Worm (Caenorhabditis elegans) whole organism, late embryonic: ENCODE results near the gene F53A2.9.

Experiments
- C08G9.2 ChIP-seq: sonication (generic microtip); optimal IDR thresholded peaks from 2 replicates; lab custom pipeline; 2016; ENCODE audit warnings: mild to moderate bottlenecking, missing genetic modification characterization, moderate library complexity, missing compliant biosample characterization
- C38D4.7 ChIP-seq: fragments of 200-800 bp; sonication (Bioruptor generic); optimal IDR thresholded peaks from 2 replicates; lab custom pipeline; 2018; ENCODE audit warnings: mild to moderate bottlenecking, missing genetic modification characterization, moderate library complexity, missing compliant biosample characterization
- K02D7.2 ChIP-seq: sonication (generic microtip); optimal IDR thresholded peaks from 2 replicates; lab custom pipeline; 2017; ENCODE audit warnings: mild to moderate bottlenecking, missing genetic modification characterization, missing compliant biosample characterization
- ceh-14 ChIP-seq: sonication (generic microtip); optimal IDR thresholded peaks from 2 replicates; lab custom pipeline; 2016; ENCODE audit warnings: missing genotype, missing genetic modification characterization, missing compliant biosample characterization
- ceh-19 ChIP-seq: fragments of 200-800 bp; sonication (Bioruptor generic); optimal IDR thresholded peaks from 2 replicates; lab custom pipeline; 2018; ENCODE audit warnings: mild to moderate bottlenecking, missing genetic modification characterization, missing compliant biosample characterization
- ceh-22 ChIP-seq: sonication (generic microtip); optimal IDR thresholded peaks from 2 replicates; lab custom pipeline; 2017; ENCODE audit warnings: missing biosample characterization, missing genetic modification characterization
- ceh-24 ChIP-seq: sonication (generic microtip); optimal IDR thresholded peaks from 2 replicates; lab custom pipeline; 2016; ENCODE audit warnings: mild to moderate bottlenecking, missing genetic modification characterization, missing compliant biosample characterization
- ceh-31 ChIP-seq: sonication (generic microtip); optimal IDR thresholded peaks from 2 replicates; lab custom pipeline; 2016; ENCODE audit warnings: missing genetic modification characterization, missing compliant biosample characterization
- ceh-45 ChIP-seq: fragments of 200-800 bp; sonication (Bioruptor generic); IDR thresholded peaks from 2 replicates; pipeline ENCODE4 v1.3.6; 2022; ENCODE audit warnings: missing genetic modification reagents, missing genetic modification characterization, missing compliant biosample characterization
- ceh-48 ChIP-seq: sonication (generic microtip); optimal IDR thresholded peaks from 2 replicates; lab custom pipeline; 2016; ENCODE audit warnings: missing genetic modification characterization, inconsistent platforms, missing compliant biosample characterization
- elt-2 ChIP-seq: sonication (generic microtip); optimal IDR thresholded peaks from 2 replicates; lab custom pipeline; 2016; ENCODE audit warnings: missing genetic modification reagents, missing genetic modification characterization, missing compliant biosample characterization
- fkh-10 ChIP-seq: fragments of 150-350 bp; optimal IDR thresholded peaks from 2 replicates; lab custom pipeline; 2014; ENCODE audit warnings: missing biosample characterization, missing genetic modification reagents, missing genetic modification characterization
- fkh-6 ChIP-seq: sonication (generic microtip); optimal IDR thresholded peaks from 2 replicates; lab custom pipeline; 2016; ENCODE audit warnings: missing genetic modification characterization, missing compliant biosample characterization
- hlh-13 ChIP-seq: fragments of 200-800 bp; sonication (Bioruptor generic); optimal IDR thresholded peaks from 2 replicates; lab custom pipeline; 2018; ENCODE audit warnings: mild to moderate bottlenecking, missing genetic modification characterization, missing compliant biosample characterization
- hlh-15 ChIP-seq: sonication (generic microtip); optimal IDR thresholded peaks from 2 replicates; lab custom pipeline; 2016; ENCODE audit warnings: missing genetic modification characterization, missing compliant biosample characterization
- hlh-8 ChIP-seq: sonication (generic microtip); optimal IDR thresholded peaks from 2 replicates; lab custom pipeline; 2016; ENCODE audit warnings: missing genotype, missing genetic modification characterization, missing compliant biosample characterization
- lim-6 ChIP-seq: sonication (generic microtip); optimal IDR thresholded peaks from 2 replicates; lab custom pipeline; 2016; ENCODE audit warnings: missing genetic modification characterization, missing compliant biosample characterization
- lin-11 ChIP-seq: fragments of 200-800 bp; sonication (Bioruptor generic); optimal IDR thresholded peaks from 2 replicates; lab custom pipeline; 2018; ENCODE audit warnings: mild to moderate bottlenecking, missing genetic modification characterization, missing compliant biosample characterization
- nfya-1 ChIP-seq: sonication (generic microtip); optimal IDR thresholded peaks from 2 replicates; lab custom pipeline; 2017; ENCODE audit warnings: missing genetic modification characterization, mild to moderate bottlenecking, missing compliant biosample characterization, antibody characterized with exemption, moderate library complexity
- nhr-11 ChIP-seq: fragments of 150-350 bp; optimal IDR thresholded peaks from 2 replicates; lab custom pipeline; 2014; ENCODE audit warnings: missing biosample characterization, missing genetic modification characterization
- nhr-232 ChIP-seq: sonication (generic microtip); optimal IDR thresholded peaks from 2 replicates; lab custom pipeline; 2016; ENCODE audit warnings: missing genetic modification characterization, missing compliant biosample characterization
- pag-3 ChIP-seq: sonication (generic microtip); optimal IDR thresholded peaks from 2 replicates; lab custom pipeline; 2016; ENCODE audit warnings: missing compliant biosample characterization, missing genetic modification characterization, borderline replicate concordance
- pat-9 ChIP-seq: fragments of 200-800 bp; sonication (Bioruptor generic); optimal IDR thresholded peaks from 2 replicates; lab custom pipeline; 2018; ENCODE audit warnings: mild to moderate bottlenecking, missing genetic modification characterization, moderate library complexity, missing compliant biosample characterization
- pqm-1 ChIP-seq: sonication (generic microtip); optimal IDR thresholded peaks from 2 replicates; lab custom pipeline; 2016; ENCODE audit warnings: missing genetic modification characterization, missing compliant biosample characterization
- ref-2 ChIP-seq: sonication (generic microtip); optimal IDR thresholded peaks from 2 replicates; lab custom pipeline; 2016; ENCODE audit warnings: missing genetic modification characterization, missing compliant biosample characterization
- rnt-1 ChIP-seq: sonication (generic microtip); optimal IDR thresholded peaks from 2 replicates; lab custom pipeline; 2016; ENCODE audit warnings: missing genetic modification characterization, missing compliant biosample characterization
- sdc-2 ChIP-seq: sonication (generic microtip); optimal IDR thresholded peaks from 2 replicates; lab custom pipeline; 2016; ENCODE audit warnings: missing genotype, missing genetic modification characterization, missing compliant biosample characterization
- sox-2 ChIP-seq: fragments of 200-800 bp; sonication (Bioruptor generic); IDR thresholded peaks from 2 replicates; pipeline ENCODE4 v1.3.6; 2022; ENCODE audit warnings: missing genetic modification reagents, missing genetic modification characterization, missing compliant biosample characterization
- sox-4 ChIP-seq: sonication (generic microtip); optimal IDR thresholded peaks from 2 replicates; lab custom pipeline; 2017; ENCODE audit warnings: mild to moderate bottlenecking, missing genetic modification characterization, inconsistent platforms, missing compliant biosample characterization
- tbx-2 ChIP-seq: sonication (generic microtip); optimal IDR thresholded peaks from 2 replicates; lab custom pipeline; 2016; ENCODE audit warnings: missing genetic modification characterization, missing compliant biosample characterization
- tbx-7 ChIP-seq: sonication (generic microtip); optimal IDR thresholded peaks from 2 replicates; lab custom pipeline; 2016; ENCODE audit warnings: missing genotype, missing genetic modification characterization, missing compliant biosample characterization
- unc-3 ChIP-seq, 2 experiments: fragments of 200-800 bp in 1 of 2; sonication (Bioruptor generic) in 1 of 2; sonication (generic microtip) in 1 of 2; conservative IDR thresholded peaks in 1 of 2; optimal IDR thresholded peaks in 1 of 2; 2 replicates each; pipeline versions ENCODE4 v1.3.6 to Lab custom; 2016 to 2022; ENCODE audit warnings: missing compliant biosample characterization in 2 of 2, missing genetic modification characterization in 2 of 2, missing genetic modification reagents in 1 of 2
- unc-42 ChIP-seq: sonication (generic microtip); optimal IDR thresholded peaks from 2 replicates; lab custom pipeline; 2016; ENCODE audit warnings: missing genotype, missing genetic modification characterization, missing compliant biosample characterization
- unc-55 ChIP-seq: sonication (generic microtip); optimal IDR thresholded peaks from 2 replicates; lab custom pipeline; 2017; ENCODE audit warnings: missing biosample characterization, missing genetic modification reagents, missing genetic modification characterization

Gene F53A2.9

ce11 chrIII:13389078-13389477 is 29.9 kb upstream of the F53A2.9 start, which contains the start of gene T03F6.3:
T03F6.3 (plus strand) TSS chrIII:13389395.
- TF ChIP-seq ceh-31 (no peak), lim-6 (tag; lab: Kevin White, UChicago) (no peak), pat-9 (tag; lab: Kevin White, UChicago) (no peak), C38D4.7 (GFP tag; lab: Kevin White, UChicago) (no peak), K02D7.2 (tag; lab: Kevin White, UChicago) (no peak), hlh-8 (tag; lab: Kevin White, UChicago) (no peak), unc-55 (GFP tag; lab: Kevin White, UChicago) (no peak), elt-2 (tag; lab: Kevin White, UChicago) (no peak), sox-4 (tag; lab: Kevin White, UChicago) (no peak), nhr-11 (tag; lab: Kevin White, UChicago) (no peak), fkh-6 (tag; lab: Kevin White, UChicago) (no peak), sdc-2 (no peak)
- TF ChIP-seq, all 69 proteins: peak for 0

ce11 chrIII:13388621-13389020 is 29.5 kb upstream of the F53A2.9 start:
- no peak for TF ChIP-seq ref-2 (tag; lab: Kevin White, UChicago)
- TF ChIP-seq ceh-48 (tag; lab: Kevin White, UChicago): no peak
- no peak for TF ChIP-seq pat-9 (tag; lab: Kevin White, UChicago)
- no peak for TF ChIP-seq nhr-232 (tag; lab: Kevin White, UChicago)
- no peak for TF ChIP-seq ceh-22 (tag; lab: Kevin White, UChicago)
- no peak for TF ChIP-seq unc-3 (GFP tag; conservative IDR thresholded peaks at IDR 0.05; lab: Robert Waterston, UW)
- no peak for TF ChIP-seq unc-3 (tag; optimal IDR thresholded peaks at IDR 0.05; lab: Kevin White, UChicago)
- peak; percentile 92 for TF ChIP-seq elt-2 (tag; lab: Kevin White, UChicago)
- TF ChIP-seq hlh-15 (tag; lab: Kevin White, UChicago): no peak
- TF ChIP-seq ceh-14 (tag; lab: Kevin White, UChicago): no peak

- TF ChIP-seq rnt-1 (no peak), ceh-19 (GFP tag; lab: Kevin White, UChicago) (no peak), sox-4 (tag; lab: Kevin White, UChicago) (no peak), tbx-2 (tag; lab: Kevin White, UChicago) (no peak), ref-2 (tag; lab: Kevin White, UChicago) (no peak), C08G9.2 (tag; lab: Kevin White, UChicago) (no peak), pag-3 (tag; lab: Kevin White, UChicago) (no peak), nhr-232 (tag; lab: Kevin White, UChicago) (no peak), pqm-1 (tag; lab: Kevin White, UChicago) (no peak), ceh-45 (GFP tag; lab: Robert Waterston, UW) (no peak), unc-55 (GFP tag; lab: Kevin White, UChicago) (no peak), nfya-1 (tag; lab: Kevin White, UChicago) (no peak), hlh-13 (no peak), fkh-10 (GFP tag; lab: Kevin White, UChicago) (no peak), sox-2 (GFP tag; lab: Robert Waterston, UW) (no peak), ceh-24 (no peak), sdc-2 (no peak), tbx-7 (tag; lab: Kevin White, UChicago) (no peak), unc-42 (tag; lab: Kevin White, UChicago) (no peak)
Measured at ce11 chrIII:13385850-13386249, 26.7 kb upstream of the F53A2.9 start, which contains the start of gene T03F6.4. T03F6.4 (plus strand) TSS chrIII:13386150.

ce11 chrIII:13383159-13383558 is 24.0 kb upstream of the F53A2.9 start:
- peak; percentile 58 for TF ChIP-seq nfya-1 (tag; lab: Kevin White, UChicago)
- no peak for TF ChIP-seq lin-11 (tag; lab: Kevin White, UChicago)
- TF ChIP-seq, all 69 proteins: peak for 1
